Worm (Caenorhabditis elegans) whole organism, L1 larva: ENCODE results near the gene F13D12.3.
"Not testable (repeated sequence)": the region's sequence is repeated elsewhere in the genome, so short reads cannot be mapped to it uniquely, and the experiment has no call there.

Source experiments
- C04F5.9 ChIP-seq: sonication (generic microtip); optimal IDR thresholded peaks from 2 replicates; lab custom pipeline; 2016; ENCODE audit warnings: missing genetic modification characterization, missing compliant biosample characterization
- C16A3.4 ChIP-seq: fragments of 150-350 bp; optimal IDR thresholded peaks from 2 replicates; lab custom pipeline; 2014; ENCODE audit warnings: missing biosample characterization, missing genetic modification characterization
- F16B12.6 ChIP-seq: fragments of 150-350 bp; optimal IDR thresholded peaks from 2 replicates; lab custom pipeline; 2014; ENCODE audit warnings: missing biosample characterization, missing genetic modification characterization
- Y116A8C.19 ChIP-seq: sonication (generic microtip); optimal IDR thresholded peaks from 2 replicates; lab custom pipeline; 2016; ENCODE audit warnings: missing compliant biosample characterization, missing genetic modification characterization, borderline replicate concordance
- blmp-1 ChIP-seq: fragments of 150-350 bp; optimal IDR thresholded peaks from 2 replicates; lab custom pipeline; 2014; ENCODE audit warnings: missing biosample characterization, missing genetic modification characterization
- ceh-82 ChIP-seq, 3 experiments: fragments of 150-350 bp in 1 of 3; sonication (generic microtip) in 2 of 3; optimal IDR thresholded peaks; 2 replicates each; lab custom pipeline; 2014 to 2017; ENCODE audit warnings: missing biosample characterization in 3 of 3, missing genetic modification characterization in 3 of 3
- ceh-90 ChIP-seq: sonication (generic microtip); optimal IDR thresholded peaks from 2 replicates; lab custom pipeline; 2016; ENCODE audit warnings: missing genetic modification characterization, missing compliant biosample characterization
- dpl-1 ChIP-seq, 3 experiments: fragments of 150-350 bp in 2 of 3; sonication (generic microtip) in 1 of 3; optimal IDR thresholded peaks; 2 replicates each; lab custom pipeline; 2014 to 2017; ENCODE audit warnings: missing biosample characterization in 3 of 3, missing genetic modification characterization in 3 of 3, missing genetic modification reagents in 3 of 3
- efl-1 ChIP-seq, 4 experiments: fragments of 150-350 bp; optimal IDR thresholded peaks in 3 of 4; peaks in 1 of 4; 1 replicate in 1 of 4; 2 replicates in 3 of 4; lab custom pipeline; 2014; ENCODE audit warnings: missing biosample characterization in 2 of 4, missing genetic modification characterization in 2 of 4, missing genetic modification reagents in 2 of 4
- egl-13 ChIP-seq: sonication (generic microtip); optimal IDR thresholded peaks from 2 replicates; lab custom pipeline; 2016; ENCODE audit warnings: missing genotype, missing genetic modification reagents, missing genetic modification characterization, missing compliant biosample characterization
- egl-27 ChIP-seq, 2 experiments: fragments of 150-350 bp in 1 of 2; sonication (generic microtip); optimal IDR thresholded peaks; 3 replicates each; lab custom pipeline; 2017 to 2018; ENCODE audit warnings: missing biosample characterization in 2 of 2, missing genetic modification characterization in 2 of 2, missing genetic modification reagents in 2 of 2
- elt-2 ChIP-seq: sonication (generic microtip); optimal IDR thresholded peaks from 2 replicates; lab custom pipeline; 2016; ENCODE audit warnings: missing genetic modification characterization, mild to moderate bottlenecking, inconsistent platforms, missing compliant biosample characterization, missing genetic modification reagents
- elt-3 ChIP-seq, 6 experiments: fragments of 150-350 bp in 1 of 6; sonication (generic microtip); optimal IDR thresholded peaks; 2 replicates each; lab custom pipeline; 2017 to 2018; ENCODE audit warnings: missing biosample characterization in 6 of 6, missing genetic modification characterization in 6 of 6, inconsistent platforms in 1 of 6
- ets-5 ChIP-seq: fragments of 200-800 bp; sonication (Bioruptor generic); IDR thresholded peaks from 2 replicates; pipeline ENCODE4 v1.3.6; 2022; ENCODE audit warnings: missing genetic modification characterization, missing compliant biosample characterization
- fkh-8 ChIP-seq: sonication (generic microtip); optimal IDR thresholded peaks from 2 replicates; lab custom pipeline; 2016; ENCODE audit warnings: mild to moderate bottlenecking, missing genetic modification characterization, missing compliant biosample characterization
- fos-1 ChIP-seq: fragments of 150-350 bp; optimal IDR thresholded peaks from 2 replicates; lab custom pipeline; 2014; ENCODE audit warnings: missing biosample characterization, missing genetic modification characterization
- grh-1 ChIP-seq: fragments of 200-800 bp; sonication (Bioruptor generic); IDR thresholded peaks from 2 replicates; pipeline ENCODE4 v1.3.6; 2022; ENCODE audit warnings: missing genetic modification reagents, missing genetic modification characterization, missing compliant biosample characterization
- hlh-17 ChIP-seq: fragments of 200-800 bp; sonication (Bioruptor generic); optimal IDR thresholded peaks from 2 replicates; lab custom pipeline; 2018; ENCODE audit warnings: missing genetic modification characterization, mild to moderate bottlenecking, missing compliant biosample characterization, moderate library complexity, borderline replicate concordance
- hlh-4 ChIP-seq: sonication (generic microtip); optimal IDR thresholded peaks from 2 replicates; lab custom pipeline; 2016; ENCODE audit warnings: mild to moderate bottlenecking, missing genetic modification characterization, missing compliant biosample characterization
- irx-1 ChIP-seq: sonication (generic microtip); optimal IDR thresholded peaks from 2 replicates; lab custom pipeline; 2016; ENCODE audit warnings: missing genetic modification characterization, missing compliant biosample characterization
- isw-1 ChIP-seq: fragments of 200-800 bp; sonication (Bioruptor generic); IDR thresholded peaks from 2 replicates; pipeline ENCODE4 v1.3.6; 2022; ENCODE audit warnings: missing genetic modification characterization, missing compliant biosample characterization
- jun-1 ChIP-seq: fragments of 150-350 bp; optimal IDR thresholded peaks from 2 replicates; lab custom pipeline; 2014; ENCODE audit warnings: missing biosample characterization, missing genetic modification reagents, missing genetic modification characterization
- lin-13 ChIP-seq: fragments of 150-350 bp; optimal IDR thresholded peaks from 2 replicates; lab custom pipeline; 2014; ENCODE audit warnings: missing biosample characterization, missing genetic modification reagents, missing genetic modification characterization
- lin-15B ChIP-seq: fragments of 150-350 bp; sonication (generic microtip); optimal IDR thresholded peaks from 3 replicates; lab custom pipeline; 2014; ENCODE audit warnings: missing biosample characterization, missing genetic modification characterization
- lin-35 ChIP-seq, 2 experiments: fragments of 150-350 bp; optimal IDR thresholded peaks; 2 replicates each; lab custom pipeline; 2014; ENCODE audit warnings: missing biosample characterization in 2 of 2, missing genetic modification characterization in 2 of 2, missing genetic modification reagents in 2 of 2
- lsy-2 ChIP-seq, 2 experiments: fragments of 150-350 bp; optimal IDR thresholded peaks; 2 replicates each; lab custom pipeline; 2014; ENCODE audit warnings: missing biosample characterization in 2 of 2, missing genetic modification characterization in 2 of 2
- mep-1 ChIP-seq: fragments of 150-350 bp; optimal IDR thresholded peaks from 2 replicates; lab custom pipeline; 2014; ENCODE audit warnings: missing biosample characterization, missing genetic modification characterization
- nhr-11 ChIP-seq: fragments of 150-350 bp; optimal IDR thresholded peaks from 2 replicates; lab custom pipeline; 2014; ENCODE audit warnings: missing biosample characterization, missing genetic modification characterization
- nhr-19 ChIP-seq: fragments of 200-800 bp; sonication (Bioruptor generic); conservative IDR thresholded peaks from 2 replicates; pipeline ENCODE4 v1.3.6; 2022; ENCODE audit warnings: missing genetic modification characterization, missing compliant biosample characterization
- nhr-20 ChIP-seq: sonication (generic microtip); optimal IDR thresholded peaks from 2 replicates; lab custom pipeline; 2016; ENCODE audit warnings: mild to moderate bottlenecking, missing genetic modification characterization, missing compliant biosample characterization
- nhr-71 ChIP-seq: sonication (generic microtip); optimal IDR thresholded peaks from 2 replicates; lab custom pipeline; 2016; ENCODE audit warnings: mild to moderate bottlenecking, missing genetic modification characterization, moderate library complexity, missing compliant biosample characterization
- nhr-76 ChIP-seq: sonication (generic microtip); optimal IDR thresholded peaks from 2 replicates; lab custom pipeline; 2017; ENCODE audit warnings: missing biosample characterization, missing genetic modification characterization
- nhr-90 ChIP-seq: sonication (generic microtip); optimal IDR thresholded peaks from 2 replicates; lab custom pipeline; 2016; ENCODE audit warnings: mild to moderate bottlenecking, missing genetic modification characterization, missing compliant biosample characterization; ENCODE audit not compliant: poor library complexity
- pag-3 ChIP-seq: sonication (generic microtip); optimal IDR thresholded peaks from 2 replicates; lab custom pipeline; 2017; ENCODE audit warnings: missing genetic modification characterization, mild to moderate bottlenecking, missing compliant biosample characterization, antibody characterized with exemption, borderline replicate concordance; ENCODE audit not compliant: insufficient read depth
- pax-3 ChIP-seq: fragments of 200-800 bp; sonication (Bioruptor generic); optimal IDR thresholded peaks from 2 replicates; lab custom pipeline; 2018; ENCODE audit warnings: mild to moderate bottlenecking, missing genetic modification characterization, moderate library complexity, missing compliant biosample characterization
- pqm-1 ChIP-seq: sonication (generic microtip); optimal IDR thresholded peaks from 3 replicates; lab custom pipeline; 2017; ENCODE audit warnings: missing biosample characterization, missing genetic modification characterization
- rnt-1 ChIP-seq: sonication (generic microtip); optimal IDR thresholded peaks from 2 replicates; lab custom pipeline; 2016; ENCODE audit warnings: mild to moderate bottlenecking, missing genetic modification characterization, moderate library complexity, missing compliant biosample characterization
- skn-1 ChIP-seq: fragments of 150-350 bp; optimal IDR thresholded peaks from 2 replicates; lab custom pipeline; 2014; ENCODE audit warnings: missing biosample characterization, missing genetic modification characterization
- snu-23 ChIP-seq: sonication (generic microtip); optimal IDR thresholded peaks from 2 replicates; lab custom pipeline; 2016; ENCODE audit warnings: missing genetic modification characterization, missing compliant biosample characterization
- swsn-7 ChIP-seq: sonication (generic microtip); optimal IDR thresholded peaks from 2 replicates; lab custom pipeline; 2016; ENCODE audit warnings: missing genetic modification characterization, missing compliant biosample characterization
- tbx-2 ChIP-seq: sonication (generic microtip); optimal IDR thresholded peaks from 2 replicates; lab custom pipeline; 2016; ENCODE audit warnings: missing genetic modification characterization, missing compliant biosample characterization
- tlp-1 ChIP-seq: fragments of 150-350 bp; optimal IDR thresholded peaks from 2 replicates; lab custom pipeline; 2014; ENCODE audit warnings: missing biosample characterization, missing genetic modification characterization
- unc-130 ChIP-seq: fragments of 150-350 bp; optimal IDR thresholded peaks from 2 replicates; lab custom pipeline; 2017; ENCODE audit warnings: missing biosample characterization, missing genetic modification characterization, inconsistent platforms
- xbp-1 ChIP-seq: sonication (generic microtip); optimal IDR thresholded peaks from 2 replicates; lab custom pipeline; 2016; ENCODE audit warnings: missing genetic modification characterization, missing compliant biosample characterization
- zip-4 ChIP-seq: fragments of 200-800 bp; sonication (Bioruptor generic); optimal IDR thresholded peaks from 2 replicates; lab custom pipeline; 2018; ENCODE audit warnings: mild to moderate bottlenecking, missing genetic modification characterization, moderate library complexity, missing compliant biosample characterization
- ztf-11 ChIP-seq, 2 experiments: sonication (generic microtip); optimal IDR thresholded peaks; 2 replicates each; lab custom pipeline; 2016 to 2017; ENCODE audit warnings: missing genetic modification characterization in 2 of 2, missing biosample characterization in 1 of 2, missing compliant biosample characterization in 1 of 2

Gene F13D12.3

DNA sequence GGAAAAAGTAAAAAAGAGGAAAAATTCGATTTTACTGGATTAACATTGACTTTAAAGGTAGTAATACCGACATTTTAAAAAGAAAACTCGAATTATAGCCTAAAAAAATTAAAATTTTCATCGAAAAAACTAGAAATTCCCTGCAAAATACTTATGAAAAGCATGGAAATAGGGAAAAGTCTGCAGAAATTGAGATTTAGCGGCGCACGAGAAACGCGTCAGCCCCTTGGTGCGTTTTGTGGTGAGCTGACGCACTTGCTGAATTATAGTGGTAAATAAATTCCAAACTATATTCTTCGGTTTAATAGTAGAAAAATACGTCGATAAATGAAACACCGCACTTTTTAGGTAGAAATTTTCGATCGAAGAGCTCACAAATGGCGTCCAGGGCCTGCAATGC lies 25.8 kb upstream of the F13D12.3 start:
- TF ChIP-seq mep-1 (tag; lab: Kevin White, UChicago), result peak; percentile 32
- no peak for TF ChIP-seq egl-13
- TF ChIP-seq egl-27 (tag; optimal IDR thresholded peaks at IDR 0.05; lab: Kevin White, UChicago), result no peak
- peak; percentile 31 to 69 (median 62) for TF ChIP-seq dpl-1 (GFP tag; optimal IDR thresholded peaks at IDR 0.05; lab: Kevin White, UChicago)
- peak; percentile 43 to 78 for TF ChIP-seq lin-35 (GFP tag; optimal IDR thresholded peaks at IDR 0.05; lab: Kevin White, UChicago)
- peak; percentile 2 for TF ChIP-seq swsn-7
- TF ChIP-seq lin-15B (tag; lab: Kevin White, UChicago), result no peak
- TF ChIP-seq lsy-2 (tag; optimal IDR thresholded peaks at IDR 0.05; lab: Kevin White, UChicago), result peak; percentile 40 to 67
- TF ChIP-seq F16B12.6 (tag; lab: Kevin White, UChicago), result peak; percentile 26
- TF ChIP-seq lin-13 (GFP tag; lab: Kevin White, UChicago), result peak; percentile 27
- no peak for TF ChIP-seq zip-4 (GFP tag; lab: Kevin White, UChicago)
- peak; percentile 53 for TF ChIP-seq snu-23
- no peak for TF ChIP-seq nhr-90 (tag; lab: Kevin White, UChicago)
- TF ChIP-seq C16A3.4, result peak; percentile 53
- peak; percentile 18 for TF ChIP-seq unc-130 (tag; lab: Kevin White, UChicago)
- TF ChIP-seq nhr-20 (tag; lab: Kevin White, UChicago), result peak; percentile 58
- TF ChIP-seq fos-1, result no peak
- TF ChIP-seq C04F5.9 (tag; lab: Kevin White, UChicago), result peak; percentile 3
- TF ChIP-seq fkh-8 (tag; lab: Kevin White, UChicago), result peak; percentile 56
- TF ChIP-seq ceh-82 (tag; optimal IDR thresholded peaks at IDR 0.05; lab: Kevin White, UChicago), result peak in 1 of 3 experiments; percentile 35
- TF ChIP-seq blmp-1 (tag; lab: Kevin White, UChicago), result peak; percentile 58
- TF ChIP-seq nhr-76 (tag; lab: Kevin White, UChicago), result no peak
- TF ChIP-seq elt-2 (tag; lab: Kevin White, UChicago), result no peak
- peak; percentile 27 to 57 for TF ChIP-seq efl-1 (optimal IDR thresholded peaks at IDR 0.05; lab: Kevin White, UChicago)
- TF ChIP-seq efl-1 (GFP tag; optimal IDR thresholded peaks at IDR 0.05 in 1 of 2; lab: Kevin White, UChicago), result peak; percentile 46 to 94
- peak; percentile 42 for TF ChIP-seq skn-1 (tag; lab: Kevin White, UChicago)
- no peak for TF ChIP-seq ets-5 (GFP tag; lab: Robert Waterston, UW)
- TF ChIP-seq xbp-1 (tag; lab: Kevin White, UChicago), result peak; percentile 4
- peak; percentile 24 for TF ChIP-seq nhr-71 (tag; lab: Kevin White, UChicago)
- TF ChIP-seq rnt-1, result peak; percentile 51
- TF ChIP-seq tlp-1, result no peak
- TF ChIP-seq pqm-1 (tag; lab: Kevin White, UChicago), result no peak
- no peak for TF ChIP-seq Y116A8C.19 (tag; lab: Kevin White, UChicago)
- TF ChIP-seq elt-3 (tag; optimal IDR thresholded peaks at IDR 0.05; lab: Kevin White, UChicago), result peak in 1 of 6 experiments; percentile 22
- TF ChIP-seq irx-1, result no peak
- TF ChIP-seq isw-1 (GFP tag; lab: Robert Waterston, UW), result no peak
- TF ChIP-seq, all 84 proteins: peak for 21

DNA sequence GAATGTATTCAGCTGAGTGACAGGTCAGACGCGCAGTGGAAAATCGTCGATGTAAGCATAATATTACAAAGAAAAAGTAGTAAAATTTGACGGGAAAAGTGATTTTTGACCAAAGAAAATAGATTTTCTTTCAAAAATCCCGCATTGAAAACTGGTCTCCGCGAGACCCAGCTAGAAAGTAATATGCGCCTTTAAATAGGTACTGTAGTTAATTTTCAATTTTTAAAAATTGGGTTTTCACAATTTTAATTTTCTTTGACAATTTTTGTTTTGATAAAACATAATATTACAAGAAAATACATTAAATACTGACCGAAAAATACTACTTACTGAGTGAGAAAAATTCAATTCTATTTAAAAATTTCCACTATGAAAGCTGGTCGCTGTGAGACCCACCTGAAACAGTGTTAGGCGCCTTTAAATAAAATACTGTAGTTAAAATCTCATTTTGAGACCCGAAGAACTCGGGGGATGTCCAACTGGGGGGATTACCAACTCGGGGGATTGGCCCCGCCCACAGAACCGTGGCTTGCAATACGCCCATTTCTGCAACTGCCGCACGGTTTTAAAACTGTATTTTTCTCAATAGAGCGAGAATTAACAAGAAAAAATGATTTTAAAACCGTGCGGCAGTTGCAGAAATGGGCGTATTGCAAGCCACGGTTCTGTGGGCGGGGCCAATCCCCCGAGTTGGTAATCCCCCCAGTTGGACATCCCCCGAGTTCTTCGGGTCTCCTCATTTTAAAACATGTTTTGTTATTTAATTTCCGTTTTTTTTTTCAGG lies 24.8 kb upstream of the F13D12.3 start, which contains the start of gene tars-1:
Gene tars-1 (minus strand): TSS at position 497 of the 784 bp plus-strand sequence.
- TF ChIP-seq snu-23 (peak; percentile 6), nhr-90 (tag; lab: Kevin White, UChicago) (peak; percentile 10), lin-35 (GFP tag; optimal IDR thresholded peaks at IDR 0.05; lab: Kevin White, UChicago) (peak in 1 of 2 experiments; percentile 23), lsy-2 (tag; optimal IDR thresholded peaks at IDR 0.05; lab: Kevin White, UChicago) (peak in 1 of 2 experiments; percentile 14), efl-1 (GFP tag; optimal IDR thresholded peaks at IDR 0.05 in 1 of 2; lab: Kevin White, UChicago) (peak in 1 of 2 experiments; percentile 23), nhr-19 (0 out of 2 replicates have a peak, but pooled peaks have one; percentile 11), nhr-71 (tag; lab: Kevin White, UChicago) (peak; percentile 12)
- TF ChIP-seq efl-1 (optimal IDR thresholded peaks at IDR 0.05; lab: Kevin White, UChicago), result not testable (repeated sequence)

- no peak for TF ChIP-seq lsy-2 (tag; optimal IDR thresholded peaks at IDR 0.05; lab: Kevin White, UChicago)
- TF ChIP-seq isw-1 (GFP tag; lab: Robert Waterston, UW), result no peak
- TF ChIP-seq tbx-2, result no peak
- no peak for TF ChIP-seq rnt-1
- no peak for TF ChIP-seq jun-1 (tag; lab: Kevin White, UChicago)
- no peak for TF ChIP-seq nhr-11 (tag; lab: Kevin White, UChicago)
- TF ChIP-seq pag-3 (tag; lab: Kevin White, UChicago), result no peak
- no peak for TF ChIP-seq pax-3 (tag; lab: Kevin White, UChicago)
- TF ChIP-seq ceh-90 (tag; lab: Kevin White, UChicago), result no peak
- no peak for TF ChIP-seq mep-1 (tag; lab: Kevin White, UChicago)
- no peak for TF ChIP-seq hlh-17 (GFP tag; lab: Kevin White, UChicago)
- TF ChIP-seq grh-1 (GFP tag; lab: Robert Waterston, UW), result no peak
- TF ChIP-seq hlh-4, result no peak
- TF ChIP-seq ztf-11 (tag; optimal IDR thresholded peaks at IDR 0.05; lab: Kevin White, UChicago), result no peak
Observed at ce11 chrII:11695945-11696270, 24.3 kb upstream of the F13D12.3 start, which contains the start of gene xpf-1. Gene xpf-1, plus strand, starts transcription at chrII:11696171.
